Fruit fly (Drosophila melanogaster): ENCODE measurements around the gene Leash.

Gene Leash

DNA sequence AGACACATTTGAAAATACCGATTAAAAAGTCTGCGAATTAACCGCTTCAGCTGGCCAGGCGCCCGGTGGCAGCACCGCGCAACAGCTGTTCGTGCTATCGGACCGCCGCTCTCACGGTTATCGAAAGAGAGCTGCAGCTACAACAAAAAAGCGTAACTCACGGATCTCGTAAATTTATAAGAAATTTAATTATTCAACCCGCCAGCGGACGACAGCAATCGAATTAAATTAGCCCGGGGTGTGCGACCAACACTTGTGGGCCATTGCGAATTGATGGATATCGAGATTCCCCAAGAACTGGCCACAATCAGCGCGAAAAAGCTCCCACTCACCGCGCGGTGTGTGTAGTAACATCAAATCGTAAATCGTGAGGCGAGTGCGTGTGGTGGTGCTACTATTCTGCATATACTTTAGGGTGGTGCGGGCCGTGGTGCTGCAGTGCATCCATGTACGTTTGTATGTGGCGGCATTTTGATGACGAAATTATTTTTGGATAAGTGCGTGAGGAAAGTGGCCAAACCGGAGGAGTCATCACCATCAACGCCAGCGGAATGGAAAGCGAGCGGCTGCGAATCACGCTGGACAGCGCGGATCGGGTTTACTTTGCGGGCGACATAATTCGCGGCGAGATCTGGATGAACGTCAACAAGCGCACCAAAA is at the start of gene Leash:
Leash (plus strand) TSS at position 119 of the 660 bp plus-strand sequence.
- TF ChIP-seq CG4318 (GFP tag; optimal IDR thresholded peaks at IDR 0.05) (no peak), topi (GFP tag; optimal IDR thresholded peaks at IDR 0.05) (no peak), CG8632 (GFP tag; optimal IDR thresholded peaks at IDR 0.05) (no peak), svp (GFP tag) (peak; percentile 62), Gug (GFP tag; IDR thresholded peaks at IDR 0.05) (no peak), fd85E (GFP tag; optimal IDR thresholded peaks at IDR 0.05) (no peak), Eip78C (GFP tag) (peak; percentile 64), fd59A (GFP tag; optimal IDR thresholded peaks at IDR 0.05) (no peak), CG32006 (GFP tag; optimal IDR thresholded peaks at IDR 0.05) (no peak), CG6854 (GFP tag; optimal IDR thresholded peaks at IDR 0.05) (peak; percentile 52), ss (GFP tag; optimal IDR thresholded peaks at IDR 0.05) (peak; percentile 13 to 36), Hr4 (GFP tag; optimal IDR thresholded peaks at IDR 0.05) (no peak), CG11762 (GFP tag; optimal IDR thresholded peaks at IDR 0.05; ENCODE audit: insufficient read depth) (no peak), CG1621 (tag; optimal IDR thresholded peaks at IDR 0.05) (peak; percentile 3), esn (GFP tag; optimal IDR thresholded peaks at IDR 0.05) (no peak), CG6163 (GFP tag; IDR thresholded peaks at IDR 0.05) (0 out of 3 replicates have a peak, but pooled peaks have one; percentile 14), eg (GFP tag; IDR thresholded peaks at IDR 0.05) (no peak), spab (GFP tag; optimal IDR thresholded peaks at IDR 0.05) (no peak), Met (GFP tag; optimal IDR thresholded peaks at IDR 0.05) (no peak), CG31627 (GFP tag; optimal IDR thresholded peaks at IDR 0.05) (no peak), dsx (GFP tag; optimal IDR thresholded peaks at IDR 0.05; ENCODE audit: poor library complexity, severe bottlenecking) (no peak), Hr39 (GFP tag; optimal IDR thresholded peaks at IDR 0.05) (no peak), salr (GFP tag; optimal IDR thresholded peaks at IDR 0.05) (no peak), Lpt (GFP tag; optimal IDR thresholded peaks at IDR 0.05) (no peak), CG6276 (GFP tag; optimal IDR thresholded peaks at IDR 0.05) (peak; percentile 29), vri (GFP tag; optimal IDR thresholded peaks at IDR 0.05) (peak; percentile 60)

dm6 chr3R:10836924-10837323 is 48.4 kb upstream of the Leash start:
- no peak for TF ChIP-seq net (GFP tag; optimal IDR thresholded peaks at IDR 0.05)
- no peak for TF ChIP-seq Eip93F (GFP tag; optimal IDR thresholded peaks at IDR 0.05)
- TF ChIP-seq CG31627 (GFP tag; optimal IDR thresholded peaks at IDR 0.05) = no peak
- TF ChIP-seq CG10631 (GFP tag; optimal IDR thresholded peaks at IDR 0.05) = no peak
- TF ChIP-seq Hr38 (GFP tag; optimal IDR thresholded peaks at IDR 0.05) = no peak
- TF ChIP-seq fd85E (GFP tag; optimal IDR thresholded peaks at IDR 0.05) = no peak
- no peak for TF ChIP-seq CG15336 (GFP tag; IDR thresholded peaks at IDR 0.05)
- no peak for TF ChIP-seq esn (GFP tag; optimal IDR thresholded peaks at IDR 0.05)
- TF ChIP-seq dsx (GFP tag; optimal IDR thresholded peaks at IDR 0.05; ENCODE audit: poor library complexity, severe bottlenecking) = no peak
- no peak for TF ChIP-seq lz (GFP tag; optimal IDR thresholded peaks at IDR 0.05)
- TF ChIP-seq Ets96B (tag; optimal IDR thresholded peaks at IDR 0.05) = no peak
- TF ChIP-seq topi (GFP tag; optimal IDR thresholded peaks at IDR 0.05) = no peak

DNA sequence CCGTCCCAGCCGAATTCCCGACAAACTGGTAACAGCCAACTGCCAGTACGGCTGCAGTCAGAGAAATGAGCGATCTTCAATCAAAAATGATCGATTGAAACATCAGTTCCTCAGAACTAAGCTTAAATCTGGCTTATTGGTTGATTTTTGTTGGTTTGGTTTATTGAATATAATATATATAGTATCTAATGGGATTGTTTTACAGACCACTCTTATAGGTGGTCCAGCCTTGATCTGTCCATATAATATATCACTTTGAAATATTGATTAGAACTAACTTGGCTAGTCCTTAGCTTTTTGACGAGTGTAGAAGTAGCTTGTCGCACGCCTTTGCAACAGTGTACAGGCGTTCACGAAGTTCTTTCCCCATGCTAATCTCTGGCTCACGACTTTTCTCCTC is 42.9 kb upstream of the Leash start:
- TF ChIP-seq Hr39 (GFP tag; optimal IDR thresholded peaks at IDR 0.05) = no peak
- TF ChIP-seq Ets96B (tag; optimal IDR thresholded peaks at IDR 0.05) = peak; percentile 31
- TF ChIP-seq CG7368 (GFP tag; optimal IDR thresholded peaks at IDR 0.05) = no peak
- peak; percentile 24 for TF ChIP-seq CG3919 (GFP tag; optimal IDR thresholded peaks at IDR 0.05)
- TF ChIP-seq Ets21C (GFP tag; optimal IDR thresholded peaks at IDR 0.05) = no peak
- no peak for TF ChIP-seq dac (GFP tag; optimal IDR thresholded peaks at IDR 0.05)
- peak; percentile 61 for TF ChIP-seq dsx (GFP tag; optimal IDR thresholded peaks at IDR 0.05; ENCODE audit: poor library complexity, severe bottlenecking)
- TF ChIP-seq acj6 (GFP tag; optimal IDR thresholded peaks at IDR 0.05) = peak; percentile 19
- peak; percentile 44 for TF ChIP-seq CG6808 (GFP tag; optimal IDR thresholded peaks at IDR 0.05)
- TF ChIP-seq CG3032 (tag; optimal IDR thresholded peaks at IDR 0.05) = peak; percentile 58
- no peak for TF ChIP-seq topi (GFP tag; optimal IDR thresholded peaks at IDR 0.05)
- peak; percentile 30 for TF ChIP-seq CG10669 (GFP tag; optimal IDR thresholded peaks at IDR 0.05)
- peak; percentile 28 for TF ChIP-seq CG10631 (GFP tag; optimal IDR thresholded peaks at IDR 0.05)
- TF ChIP-seq CG6792 (GFP tag; optimal IDR thresholded peaks at IDR 0.05) = no peak
- peak; percentile 70 for TF ChIP-seq Eip78C (GFP tag)
- no peak for TF ChIP-seq vri (GFP tag; optimal IDR thresholded peaks at IDR 0.05)
- TF ChIP-seq ss (GFP tag; optimal IDR thresholded peaks at IDR 0.05) = peak; percentile 4 to 31
- TF ChIP-seq fd59A (GFP tag; optimal IDR thresholded peaks at IDR 0.05) = peak; percentile 16
- TF ChIP-seq CG32006 (GFP tag; optimal IDR thresholded peaks at IDR 0.05) = peak; percentile 48
- no peak for TF ChIP-seq Hr38 (GFP tag; optimal IDR thresholded peaks at IDR 0.05)
- 0 out of 2 replicates have a peak, but pooled peaks have one; percentile 12 for TF ChIP-seq CG15336 (GFP tag; IDR thresholded peaks at IDR 0.05)
- TF ChIP-seq achi (GFP tag; optimal IDR thresholded peaks at IDR 0.05) = peak; percentile 20
- no peak for TF ChIP-seq spab (GFP tag; optimal IDR thresholded peaks at IDR 0.05)
